Worm (Caenorhabditis elegans) whole organism, L4/young adult: ENCODE results near the gene unc-32.

ENCODE experiments used
- W03F9.2 ChIP-seq: fragments of 150-350 bp; optimal IDR thresholded peaks from 2 replicates; lab custom pipeline; 2014; ENCODE audit warnings: missing biosample characterization, missing genetic modification characterization
- dao-5 ChIP-seq: sonication (generic microtip); optimal IDR thresholded peaks from 2 replicates; lab custom pipeline; 2016; ENCODE audit warnings: missing genotype, missing genetic modification characterization, moderate library complexity, missing compliant biosample characterization

DNA sequence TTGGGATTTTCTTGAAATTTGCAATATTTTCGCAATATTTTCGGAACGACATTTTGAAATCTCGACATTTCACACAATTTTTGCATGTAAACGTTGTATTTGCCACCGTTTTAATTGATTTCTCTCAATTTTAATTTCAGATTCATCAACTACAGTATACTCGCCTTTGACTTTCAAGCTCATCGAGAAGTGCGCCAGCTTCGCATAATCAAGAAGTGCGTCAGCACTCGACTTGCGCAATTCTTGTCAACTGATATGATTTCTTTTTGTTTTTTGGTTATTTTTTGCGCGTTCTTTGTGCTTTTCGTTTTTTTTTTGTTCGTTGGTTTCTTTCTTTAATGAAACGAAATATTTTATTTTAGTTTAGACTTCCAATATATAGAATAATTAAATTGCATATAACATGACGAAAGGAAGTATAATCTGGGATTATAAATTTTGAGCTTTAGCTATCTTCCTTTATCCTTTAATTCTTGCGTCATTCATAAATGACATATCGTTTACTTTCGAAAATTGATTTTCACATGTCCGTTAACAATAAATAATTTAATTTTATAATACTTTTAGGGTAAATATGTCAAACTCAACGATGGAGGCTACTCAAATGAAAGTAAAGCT lies 18.1 kb upstream of the unc-32 start, which contains the start of gene famh-136:
- TF ChIP-seq dao-5 (tag; lab: Kevin White, UChicago) (no peak), W03F9.2 (tag; lab: Kevin White, UChicago) (peak; percentile 94)
